Fruit fly (Drosophila melanogaster): ENCODE data around the gene CG34448.

Gene CG34448

DNA sequence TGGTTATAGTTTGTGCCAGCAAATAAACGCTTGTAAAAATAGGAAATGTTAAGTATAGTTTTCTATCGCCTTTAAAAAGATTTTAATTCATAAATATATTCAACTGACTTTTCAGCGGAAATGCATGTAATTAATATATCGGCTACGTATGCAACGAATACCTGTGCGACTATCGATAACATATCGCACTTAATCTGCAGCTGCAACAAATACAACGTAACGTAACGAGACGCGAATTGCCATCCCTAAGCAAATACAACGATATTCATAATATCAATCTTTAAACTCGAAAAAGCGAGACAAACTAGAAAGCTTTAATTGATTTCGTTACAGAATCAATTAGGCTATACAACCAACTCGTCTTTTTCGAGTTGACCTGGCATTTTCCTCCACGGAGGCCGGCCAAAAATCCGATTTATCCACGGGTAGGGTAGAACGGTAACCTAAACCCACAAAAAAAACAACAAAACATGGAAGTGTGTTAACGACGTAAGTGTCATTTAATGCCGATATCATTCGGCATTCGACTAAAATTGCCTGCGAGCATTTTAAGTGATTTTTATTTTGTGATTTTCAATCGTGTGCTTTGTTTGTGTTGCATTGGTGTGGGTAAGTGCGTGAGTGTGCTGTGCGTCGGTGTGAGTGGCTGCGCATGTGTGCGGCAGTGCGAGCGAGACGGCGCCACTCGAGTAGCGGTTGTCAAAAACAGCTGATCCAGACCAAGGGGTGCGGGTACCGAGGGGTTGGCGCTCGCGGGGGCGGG is 41.9 kb downstream of the CG34448 start, which contains the start of gene Atxn7 (continued):
- TF ChIP-seq spab (GFP tag; optimal IDR thresholded peaks at IDR 0.05) = no peak
- TF ChIP-seq CG7368 (GFP tag; optimal IDR thresholded peaks at IDR 0.05) = peak; percentile 17
- peak; percentile 65 for TF ChIP-seq Eip75B (GFP tag; optimal IDR thresholded peaks at IDR 0.05)
- peak; percentile 47 for TF ChIP-seq CG3032 (tag; optimal IDR thresholded peaks at IDR 0.05)
- peak; percentile 76 for TF ChIP-seq CG6854 (GFP tag; optimal IDR thresholded peaks at IDR 0.05)
- peak; percentile 84 for TF ChIP-seq esn (GFP tag; optimal IDR thresholded peaks at IDR 0.05)
- peak; percentile 46 for TF ChIP-seq CG10669 (GFP tag; optimal IDR thresholded peaks at IDR 0.05)
- TF ChIP-seq lz (GFP tag; optimal IDR thresholded peaks at IDR 0.05) = peak; percentile 81
- peak; percentile 16; the same call in 1 of the 2 replicates for TF ChIP-seq CG15336 (GFP tag; IDR thresholded peaks at IDR 0.05)
- peak; percentile 28 to 47 for TF ChIP-seq ss (GFP tag; optimal IDR thresholded peaks at IDR 0.05)
- peak; percentile 80 for TF ChIP-seq CG6163 (GFP tag; IDR thresholded peaks at IDR 0.05)
- TF ChIP-seq eg (GFP tag; IDR thresholded peaks at IDR 0.05) = peak; percentile 80
- peak; percentile 100 for TF ChIP-seq achi (GFP tag; optimal IDR thresholded peaks at IDR 0.05)
- TF ChIP-seq Smox (GFP tag; optimal IDR thresholded peaks at IDR 0.05) = peak; percentile 67
- TF ChIP-seq Sox15 (GFP tag; optimal IDR thresholded peaks at IDR 0.05) = no peak
- TF ChIP-seq svp (GFP tag) = peak; percentile 80
- no peak for TF ChIP-seq Gug (GFP tag; IDR thresholded peaks at IDR 0.05)
- peak; percentile 72 for TF ChIP-seq CG31627 (GFP tag; optimal IDR thresholded peaks at IDR 0.05)
- peak; percentile 79 for TF ChIP-seq Sox14 (GFP tag; optimal IDR thresholded peaks at IDR 0.05)
- peak; percentile 6 for TF ChIP-seq CG11902 (GFP tag; optimal IDR thresholded peaks at IDR 0.05)
- TF ChIP-seq Eip93F (GFP tag; optimal IDR thresholded peaks at IDR 0.05) = no peak
- TF ChIP-seq CG16779 (tag; optimal IDR thresholded peaks at IDR 0.05) = peak; percentile 50
- TF ChIP-seq Ets21C (GFP tag; optimal IDR thresholded peaks at IDR 0.05) = peak; percentile 1
- no peak for TF ChIP-seq vri (GFP tag; optimal IDR thresholded peaks at IDR 0.05)
- TF ChIP-seq fd85E (GFP tag; optimal IDR thresholded peaks at IDR 0.05) = peak; percentile 9
- TF ChIP-seq Hr4 (GFP tag; optimal IDR thresholded peaks at IDR 0.05) = peak; percentile 3
- peak; percentile 86 for TF ChIP-seq Eip78C (GFP tag)
- peak; percentile 47 for TF ChIP-seq net (GFP tag; optimal IDR thresholded peaks at IDR 0.05)
- no peak for TF ChIP-seq Ets96B (tag; optimal IDR thresholded peaks at IDR 0.05)
- TF ChIP-seq Lpt (GFP tag; optimal IDR thresholded peaks at IDR 0.05) = peak; percentile 22
- peak; percentile 76 for TF ChIP-seq topi (GFP tag; optimal IDR thresholded peaks at IDR 0.05)
- TF ChIP-seq pdm3 (GFP tag; optimal IDR thresholded peaks at IDR 0.05) = peak; percentile 64
- no peak for TF ChIP-seq Hr38 (GFP tag; optimal IDR thresholded peaks at IDR 0.05)
- peak; percentile 40 for TF ChIP-seq fd59A (GFP tag; optimal IDR thresholded peaks at IDR 0.05)
- TF ChIP-seq CG1621 (tag; optimal IDR thresholded peaks at IDR 0.05) = peak; percentile 46
- peak; percentile 69 for TF ChIP-seq cyc (GFP tag; optimal IDR thresholded peaks at IDR 0.05)

DNA sequence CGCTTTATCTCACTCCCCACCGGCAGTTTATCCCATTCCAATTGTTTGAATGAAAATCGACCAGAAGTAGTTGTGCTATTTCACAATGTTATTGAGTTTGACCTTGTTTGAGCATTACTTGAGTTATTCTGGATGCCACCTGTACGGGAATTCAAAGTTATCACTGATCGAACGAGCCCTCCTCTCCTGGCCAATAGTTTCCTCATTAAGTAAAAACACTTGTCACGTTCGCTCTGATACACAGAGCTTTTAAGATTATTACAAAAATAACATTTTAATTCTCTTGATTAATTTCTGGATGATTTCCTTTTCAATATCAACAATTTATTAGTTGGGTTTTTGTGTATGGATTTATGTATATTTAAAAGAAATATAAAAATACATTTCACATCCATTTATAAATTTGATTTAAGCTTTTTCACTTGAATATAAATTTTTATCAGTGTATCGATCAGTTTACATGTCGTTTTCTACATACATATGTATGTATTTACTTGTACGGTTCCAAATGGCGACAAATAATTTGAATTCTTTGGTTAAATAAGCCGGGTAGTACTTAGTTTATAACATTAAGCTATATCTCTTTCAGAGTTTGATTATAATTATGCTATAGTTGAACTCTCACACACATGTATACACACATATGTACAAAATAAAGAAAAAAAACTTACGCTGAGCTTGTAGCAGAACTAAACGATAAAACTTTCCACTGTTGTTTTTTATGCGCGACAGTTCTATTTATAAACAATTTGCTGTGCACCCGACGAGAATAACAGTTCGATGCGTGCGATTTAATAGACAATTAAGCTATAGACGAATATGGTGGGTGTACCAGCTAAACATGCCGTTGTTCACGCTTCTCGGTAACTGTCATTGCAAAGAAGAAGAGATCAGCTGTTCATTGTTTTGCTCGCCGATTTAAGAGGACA is 43.7 kb downstream of the CG34448 start, which contains the start of the genes CG3609 and CG15390:
Gene CG3609 (minus strand): TSS at position 810 of the 929 bp plus-strand sequence.
Gene CG15390 (plus strand): TSS at position 896 of the 929 bp plus-strand sequence.
- TF ChIP-seq CG6808 (GFP tag; optimal IDR thresholded peaks at IDR 0.05) (peak; percentile 71), CG3032 (tag; optimal IDR thresholded peaks at IDR 0.05) (peak; percentile 41), topi (GFP tag; optimal IDR thresholded peaks at IDR 0.05) (peak; percentile 73), Ets21C (GFP tag; optimal IDR thresholded peaks at IDR 0.05) (peak; percentile 80), CG6276 (GFP tag; optimal IDR thresholded peaks at IDR 0.05) (peak; percentile 81), Eip93F (GFP tag; optimal IDR thresholded peaks at IDR 0.05) (peak; percentile 76), Sox15 (GFP tag; optimal IDR thresholded peaks at IDR 0.05) (peak; percentile 14), Ets96B (tag; optimal IDR thresholded peaks at IDR 0.05) (peak; percentile 56), Hr4 (GFP tag; optimal IDR thresholded peaks at IDR 0.05) (peak; percentile 85), OdsH (GFP tag; optimal IDR thresholded peaks at IDR 0.05) (peak; percentile 79), svp (GFP tag) (peak; percentile 88), esn (GFP tag; optimal IDR thresholded peaks at IDR 0.05) (peak; percentile 86), Lpt (GFP tag; optimal IDR thresholded peaks at IDR 0.05) (peak; percentile 66), Sox102F (GFP tag; optimal IDR thresholded peaks at IDR 0.05) (peak; percentile 89), CG6163 (GFP tag; IDR thresholded peaks at IDR 0.05) (peak; percentile 92), Eip78C (GFP tag) (peak; percentile 92), CG11294 (GFP tag; IDR thresholded peaks at IDR 0.05) (peak; percentile 58; the same call in 1 of the 2 replicates), achi (GFP tag; optimal IDR thresholded peaks at IDR 0.05) (peak; percentile 78), Eip75B (GFP tag; optimal IDR thresholded peaks at IDR 0.05) (peak; percentile 78), CG11762 (GFP tag; optimal IDR thresholded peaks at IDR 0.05; ENCODE audit: insufficient read depth) (no peak), CG9139 (GFP tag; optimal IDR thresholded peaks at IDR 0.05) (peak; percentile 76), vri (GFP tag; optimal IDR thresholded peaks at IDR 0.05) (peak; percentile 89), Blimp-1 (GFP tag; optimal IDR thresholded peaks at IDR 0.05) (peak; percentile 24), CG10631 (GFP tag; optimal IDR thresholded peaks at IDR 0.05) (peak; percentile 65), Met (GFP tag; optimal IDR thresholded peaks at IDR 0.05) (peak; percentile 84)
